Fruit fly (Drosophila melanogaster): ENCODE data around the gene Nse1.

Nse1 gene

DNA sequence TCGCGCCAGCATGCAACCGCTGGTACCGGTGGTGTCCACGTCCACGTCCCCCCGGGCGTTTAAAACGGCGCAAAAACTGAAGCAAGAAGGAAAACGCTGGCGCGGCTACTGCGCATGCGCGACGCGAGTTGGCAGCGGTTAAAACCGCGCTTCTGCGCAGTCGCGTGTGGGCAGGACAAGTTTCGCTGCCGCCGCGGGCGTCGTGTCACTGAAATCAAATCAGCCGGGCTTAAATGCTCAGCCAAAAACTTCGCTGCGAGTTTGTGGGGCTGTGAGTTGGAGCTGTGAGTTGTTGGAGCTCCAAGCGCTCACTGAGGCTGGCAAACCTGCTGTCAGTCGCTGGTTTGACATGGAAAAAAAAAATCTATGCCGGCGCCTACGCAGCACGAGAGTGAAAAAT lies 27.7 kb upstream of the Nse1 start:
- TF ChIP-seq sage (GFP tag; optimal IDR thresholded peaks at IDR 0.05), result no peak
- TF ChIP-seq CG9705 (GFP tag; optimal IDR thresholded peaks at IDR 0.05), result no peak
- TF ChIP-seq jim (GFP tag; optimal IDR thresholded peaks at IDR 0.05), result no peak
- no peak for TF ChIP-seq dsf (GFP tag; optimal IDR thresholded peaks at IDR 0.05; ENCODE audit: borderline replicate concordance)
- TF ChIP-seq Rel (GFP tag; optimal IDR thresholded peaks at IDR 0.05), result no peak
- TF ChIP-seq Rel (tag; optimal IDR thresholded peaks at IDR 0.05), result no peak
- TF ChIP-seq CrebA (GFP tag; optimal IDR thresholded peaks at IDR 0.05; ENCODE audit: borderline replicate concordance), result no peak
- TF ChIP-seq Dfd (GFP tag; optimal IDR thresholded peaks at IDR 0.05), result no peak
- TF ChIP-seq Abd-B (GFP tag; optimal IDR thresholded peaks at IDR 0.05), result no peak
- no peak for TF ChIP-seq woc (GFP tag; optimal IDR thresholded peaks at IDR 0.05)
- no peak for TF ChIP-seq Dif (GFP tag; optimal IDR thresholded peaks at IDR 0.05; ENCODE audit: partially characterized antibody)
- TF ChIP-seq Hr78 (GFP tag; optimal IDR thresholded peaks at IDR 0.05), result no peak

DNA sequence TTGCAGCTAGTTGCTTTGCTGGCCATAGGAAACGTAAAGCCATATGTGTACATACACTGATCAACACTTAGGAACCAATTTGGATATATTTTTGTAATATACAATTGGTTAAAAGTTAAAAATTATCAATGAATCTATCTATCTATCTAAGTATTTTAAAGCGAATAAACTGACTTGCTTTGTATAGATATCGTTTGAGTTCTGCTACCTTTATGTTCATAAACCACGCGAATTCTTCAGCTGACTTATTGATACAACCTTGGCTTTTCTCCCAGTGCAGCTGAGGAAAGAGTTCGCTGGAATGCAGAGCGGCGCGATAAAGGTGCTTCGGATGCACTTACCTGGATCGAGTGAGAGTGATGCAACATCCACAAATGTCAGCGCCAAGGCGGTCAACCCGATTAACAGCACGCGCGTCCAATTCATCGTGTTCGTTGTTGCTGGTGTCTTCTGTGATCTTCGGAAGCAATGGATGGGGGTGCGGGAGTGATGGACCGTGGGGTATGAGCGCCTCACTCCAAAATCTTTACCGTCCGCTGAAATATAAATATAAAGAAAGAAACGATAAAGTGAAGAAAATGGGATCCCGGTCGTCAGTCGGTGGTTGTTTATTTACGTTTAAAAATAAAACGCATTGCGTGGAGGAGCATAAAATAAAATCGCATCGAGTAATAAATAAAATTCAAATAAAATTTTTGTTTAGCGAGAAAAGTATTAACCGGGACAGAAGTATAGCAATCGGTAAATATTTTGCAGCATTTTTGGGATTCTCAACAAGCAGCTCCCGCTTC lies 24.2 kb upstream of the Nse1 start:
- TF ChIP-seq foxo (GFP tag; optimal IDR thresholded peaks at IDR 0.05), result peak in 1 of 2 experiments; percentile 5
- no peak for TF ChIP-seq Rel (GFP tag; optimal IDR thresholded peaks at IDR 0.05)
- no peak for TF ChIP-seq Rel (tag; optimal IDR thresholded peaks at IDR 0.05)
- TF ChIP-seq brk (GFP tag; optimal IDR thresholded peaks at IDR 0.05), result no peak
- TF ChIP-seq h (GFP tag; optimal IDR thresholded peaks at IDR 0.05), result peak; percentile 5
- TF ChIP-seq fru (GFP tag; optimal IDR thresholded peaks at IDR 0.05), result peak; percentile 16

DNA sequence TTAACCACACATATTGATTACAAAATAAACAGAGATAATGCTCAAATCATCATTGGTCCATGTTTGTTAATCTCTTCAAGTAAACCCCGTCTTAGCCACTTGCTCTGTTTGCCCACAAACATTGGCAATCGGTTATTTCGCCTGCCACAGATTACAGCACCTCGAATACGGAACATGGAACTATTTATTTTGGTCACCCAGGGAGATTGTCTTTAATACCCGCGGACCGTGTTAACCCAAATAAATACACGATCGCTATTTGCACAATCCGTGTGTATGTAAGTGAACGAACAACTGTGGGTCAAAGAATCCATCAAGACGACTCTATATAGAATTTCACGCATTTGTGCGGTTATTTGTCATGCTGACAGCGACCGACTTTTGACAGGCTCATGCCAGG lies 23.3 kb upstream of the Nse1 start:
- no peak for TF ChIP-seq CrebA (GFP tag; optimal IDR thresholded peaks at IDR 0.05; ENCODE audit: borderline replicate concordance)
- TF ChIP-seq woc (GFP tag; optimal IDR thresholded peaks at IDR 0.05), result no peak
- no peak for TF ChIP-seq Vsx2 (GFP tag; optimal IDR thresholded peaks at IDR 0.05; ENCODE audit: partially characterized antibody)
- TF ChIP-seq Rel (GFP tag; optimal IDR thresholded peaks at IDR 0.05), result no peak
- no peak for TF ChIP-seq Rel (tag; optimal IDR thresholded peaks at IDR 0.05)
- TF ChIP-seq Jra (GFP tag; optimal IDR thresholded peaks at IDR 0.05), result no peak
- no peak for TF ChIP-seq dsf (GFP tag; optimal IDR thresholded peaks at IDR 0.05; ENCODE audit: borderline replicate concordance)
- TF ChIP-seq jim (GFP tag; optimal IDR thresholded peaks at IDR 0.05), result no peak
- TF ChIP-seq brk (GFP tag; optimal IDR thresholded peaks at IDR 0.05), result no peak
- TF ChIP-seq br (GFP tag; optimal IDR thresholded peaks at IDR 0.05), result no peak

DNA sequence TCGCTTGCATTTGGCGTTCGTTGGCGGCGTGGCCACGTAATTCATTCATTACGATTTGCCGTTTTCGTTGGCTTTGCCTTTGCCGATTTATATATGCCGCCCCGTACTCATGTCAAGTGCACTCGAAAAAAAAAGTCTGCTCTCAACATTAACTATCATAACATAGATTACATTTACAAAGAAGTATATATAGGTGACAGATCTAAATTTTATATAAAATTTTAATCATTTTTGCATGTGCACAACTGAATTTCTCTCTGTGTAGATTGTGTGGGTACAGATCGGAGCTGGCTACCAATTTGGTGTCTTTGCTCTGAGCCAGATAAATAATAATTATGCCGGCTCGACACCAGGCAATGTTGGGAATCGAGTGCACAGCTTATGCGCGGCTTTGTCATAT lies 21.0 kb upstream of the Nse1 start:
- TF ChIP-seq Sp1 (GFP tag; optimal IDR thresholded peaks at IDR 0.05), result peak; percentile 52
- peak; percentile 60 for TF ChIP-seq OdsH (GFP tag; optimal IDR thresholded peaks at IDR 0.05)
- TF ChIP-seq foxo (GFP tag; optimal IDR thresholded peaks at IDR 0.05), result peak in 1 of 2 experiments; percentile 59
- TF ChIP-seq usp (GFP tag; optimal IDR thresholded peaks at IDR 0.05), result no peak
- peak; percentile 51 for TF ChIP-seq psq (GFP tag; optimal IDR thresholded peaks at IDR 0.05)
- peak; percentile 48 for TF ChIP-seq Hnf4 (GFP tag; optimal IDR thresholded peaks at IDR 0.05)
- no peak for TF ChIP-seq Dfd (GFP tag; optimal IDR thresholded peaks at IDR 0.05)
- TF ChIP-seq h (GFP tag; optimal IDR thresholded peaks at IDR 0.05), result peak; percentile 63
- TF ChIP-seq GATAd (GFP tag; optimal IDR thresholded peaks at IDR 0.05), result no peak
- TF ChIP-seq ey (GFP tag; optimal IDR thresholded peaks at IDR 0.05), result peak; percentile 63
- peak; percentile 71 for TF ChIP-seq fru (GFP tag; optimal IDR thresholded peaks at IDR 0.05)
- no peak for TF ChIP-seq Rel (GFP tag; optimal IDR thresholded peaks at IDR 0.05)
- TF ChIP-seq Rel (tag; optimal IDR thresholded peaks at IDR 0.05), result no peak
- peak; percentile 68 for TF ChIP-seq HLH106 (tag; optimal IDR thresholded peaks at IDR 0.05)
- no peak for TF ChIP-seq Myc (optimal IDR thresholded peaks at IDR 0.05)
- TF ChIP-seq rgr (GFP tag; optimal IDR thresholded peaks at IDR 0.05), result peak; percentile 66
- peak; percentile 14 for TF ChIP-seq CG32264 (GFP tag; optimal IDR thresholded peaks at IDR 0.05)
- TF ChIP-seq CrebA (GFP tag; optimal IDR thresholded peaks at IDR 0.05; ENCODE audit: borderline replicate concordance), result no peak
- no peak for TF ChIP-seq tai (GFP tag; optimal IDR thresholded peaks at IDR 0.05)
- peak; percentile 70 for TF ChIP-seq br (GFP tag; optimal IDR thresholded peaks at IDR 0.05)
- TF ChIP-seq dmrt93B (GFP tag; optimal IDR thresholded peaks at IDR 0.05), result peak; percentile 31

All from whole organism, wandering third instar larva.